Worm (Caenorhabditis elegans): ENCODE data around the gene T11F9.1.

The T11F9.1 gene

DNA sequence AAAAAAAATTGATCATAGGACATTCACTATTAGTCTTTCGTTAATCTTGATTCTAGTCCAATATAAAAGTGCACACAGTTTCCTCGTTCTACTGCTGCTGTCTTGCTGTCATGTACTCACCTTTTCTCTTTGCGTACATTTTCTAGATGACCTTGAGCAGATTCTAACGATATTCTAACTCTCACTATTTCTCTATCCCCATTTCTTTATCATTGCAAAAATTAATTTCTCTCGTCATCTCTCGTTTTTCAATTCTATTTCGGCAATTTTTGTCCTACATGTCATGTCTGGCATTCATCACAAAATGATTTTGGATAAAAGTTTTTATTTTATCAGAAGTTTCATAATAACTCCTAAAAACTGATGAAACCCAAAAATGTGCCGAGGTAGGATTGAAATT is 49.4 kb downstream of the T11F9.1 start, which contains the start of gene ttll-5:
Gene ttll-5, plus strand, starts transcription at position 288 of the 400 bp plus-strand sequence.
- TF ChIP-seq nhr-67 (tag; optimal IDR thresholded peaks at IDR 0.05) (no peak), unc-39 (tag; optimal IDR thresholded peaks at IDR 0.05) (no peak), daf-12 (tag; optimal IDR thresholded peaks at IDR 0.05) (no peak), nhr-25 (tag; optimal IDR thresholded peaks at IDR 0.05) (peak; percentile 83)
